Worm (Caenorhabditis elegans): ENCODE results near the gene vps-33.1.

Gene vps-33.1

DNA sequence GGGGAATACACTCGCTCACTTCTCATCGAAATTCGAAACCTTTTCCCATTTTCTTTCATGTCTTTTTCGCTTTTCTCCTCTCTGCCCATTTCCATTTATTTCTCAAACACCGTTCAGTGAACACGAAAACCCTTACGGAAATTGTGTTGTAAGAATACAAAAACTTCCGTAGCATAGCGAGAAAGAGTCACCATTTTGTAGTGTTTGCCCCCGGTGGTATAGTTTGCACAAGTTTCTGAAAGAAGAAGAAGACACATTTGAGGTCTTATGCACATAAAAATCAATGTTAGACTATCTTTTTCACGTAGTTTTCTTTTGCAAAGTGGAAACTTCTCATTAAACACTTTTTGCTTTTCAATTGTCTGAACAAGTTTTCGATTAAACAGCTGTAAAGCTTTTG is 18.4 kb downstream of the vps-33.1 start:
- TF ChIP-seq blmp-1 (tag; optimal IDR thresholded peaks at IDR 0.05; ENCODE audit: insufficient read depth) (no peak), lsy-2 (tag; optimal IDR thresholded peaks at IDR 0.05) (no peak), elt-3 (tag; optimal IDR thresholded peaks at IDR 0.05) (no peak), ceh-82 (tag; optimal IDR thresholded peaks at IDR 0.05) (no peak), ztf-11 (tag; optimal IDR thresholded peaks at IDR 0.05) (no peak), peb-1 (tag; optimal IDR thresholded peaks at IDR 0.05) (no peak), C34F6.9 (tag; optimal IDR thresholded peaks at IDR 0.05) (no peak), fos-1 (tag; optimal IDR thresholded peaks at IDR 0.05) (no peak), Y55F3AM.14 (GFP tag; optimal IDR thresholded peaks at IDR 0.05) (no peak), nhr-25 (tag; optimal IDR thresholded peaks at IDR 0.05) (no peak), dmd-4 (tag; optimal IDR thresholded peaks at IDR 0.05) (no peak), lin-13 (GFP tag; optimal IDR thresholded peaks at IDR 0.05) (no peak), unc-39 (tag; optimal IDR thresholded peaks at IDR 0.05) (no peak), ama-1 (optimal IDR thresholded peaks at IDR 0.05) (no peak), snpc-4 (tag; optimal IDR thresholded peaks at IDR 0.05) (no peak), elt-1 (tag; optimal IDR thresholded peaks at IDR 0.05) (no peak), unc-55 (GFP tag; optimal IDR thresholded peaks at IDR 0.05) (no peak), sma-9 (GFP tag; optimal IDR thresholded peaks at IDR 0.05) (no peak), sma-9 (tag; optimal IDR thresholded peaks at IDR 0.05) (no peak), mbf-1 (tag; optimal IDR thresholded peaks at IDR 0.05) (no peak)

DNA sequence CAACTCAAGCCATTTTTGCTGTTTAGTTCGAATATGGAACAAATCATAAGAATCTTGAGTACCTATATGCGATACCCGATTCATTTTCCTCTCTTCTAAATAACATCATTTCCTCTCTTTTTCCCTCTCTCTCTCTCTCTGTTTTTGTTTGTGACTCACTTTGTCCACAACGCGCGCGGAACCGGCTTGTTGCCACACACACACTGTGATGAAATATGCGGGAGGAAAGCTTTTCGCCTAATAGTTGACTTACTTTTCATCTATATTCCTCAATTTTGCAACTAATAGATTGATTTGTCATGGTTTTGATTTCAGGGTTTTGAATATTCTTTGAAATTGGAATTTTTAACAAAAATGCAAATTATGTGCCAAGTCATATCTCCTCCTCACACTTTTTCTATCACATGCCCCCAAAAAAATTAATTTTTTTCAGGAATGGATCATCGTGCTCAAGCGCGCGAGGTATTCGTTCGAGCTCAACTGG is 19.1 kb downstream of the vps-33.1 start, which contains the start of gene hipr-1:
Gene hipr-1, plus strand, starts transcription at position 434 of the 484 bp plus-strand sequence.
- TF ChIP-seq sma-9 (GFP tag; optimal IDR thresholded peaks at IDR 0.05) (no peak), sma-9 (tag; optimal IDR thresholded peaks at IDR 0.05) (no peak), fos-1 (tag; optimal IDR thresholded peaks at IDR 0.05) (peak; percentile 9), elt-3 (tag; optimal IDR thresholded peaks at IDR 0.05) (no peak), Y55F3AM.14 (GFP tag; optimal IDR thresholded peaks at IDR 0.05) (no peak), F13H6.1 (tag; optimal IDR thresholded peaks at IDR 0.05) (no peak), unc-55 (GFP tag; optimal IDR thresholded peaks at IDR 0.05) (peak; percentile 12), ceh-16 (tag; optimal IDR thresholded peaks at IDR 0.05) (no peak), aly-2 (tag; optimal IDR thresholded peaks at IDR 0.05) (no peak), unc-62 (GFP tag; optimal IDR thresholded peaks at IDR 0.05) (no peak), nhr-6 (tag; optimal IDR thresholded peaks at IDR 0.05) (no peak), peb-1 (tag; optimal IDR thresholded peaks at IDR 0.05) (no peak), mbf-1 (tag; optimal IDR thresholded peaks at IDR 0.05) (no peak)

DNA sequence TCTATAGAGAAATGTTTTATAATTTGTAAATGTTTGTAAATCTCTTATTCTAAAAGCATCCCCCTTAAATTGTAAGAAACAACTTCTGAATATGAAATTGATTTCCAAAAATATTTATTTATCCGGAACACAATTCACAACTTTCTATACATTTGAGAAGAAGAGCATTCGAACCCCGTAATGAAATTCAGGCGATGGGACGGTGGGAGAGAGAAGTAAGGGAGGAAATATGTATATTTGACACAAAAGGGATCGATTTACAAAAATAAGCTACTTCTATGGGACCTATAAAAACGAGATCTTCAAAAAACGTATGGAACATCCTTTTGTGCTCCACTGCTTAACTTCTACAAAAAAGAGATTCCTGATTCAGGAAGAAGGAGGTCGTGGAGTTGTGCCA is 24.5 kb downstream of the vps-33.1 start:
- TF ChIP-seq ceh-16 (tag; optimal IDR thresholded peaks at IDR 0.05): no peak
- no peak for TF ChIP-seq ama-1 (optimal IDR thresholded peaks at IDR 0.05)
- TF ChIP-seq sem-4 (tag; optimal IDR thresholded peaks at IDR 0.05): no peak
- TF ChIP-seq crh-2 (tag; optimal IDR thresholded peaks at IDR 0.05): no peak
- no peak for TF ChIP-seq ZK546.5 (tag; optimal IDR thresholded peaks at IDR 0.05)
- no peak for TF ChIP-seq unc-39 (tag; optimal IDR thresholded peaks at IDR 0.05)
- TF ChIP-seq ztf-1 (GFP tag; conservative IDR thresholded peaks at IDR 0.05): no peak
- TF ChIP-seq alr-1 (tag; optimal IDR thresholded peaks at IDR 0.05): no peak
- no peak for TF ChIP-seq nhr-77 (tag; optimal IDR thresholded peaks at IDR 0.05)
- TF ChIP-seq unc-55 (GFP tag; optimal IDR thresholded peaks at IDR 0.05): no peak
- no peak for TF ChIP-seq nhr-12 (tag; optimal IDR thresholded peaks at IDR 0.05)
- TF ChIP-seq peb-1 (tag; optimal IDR thresholded peaks at IDR 0.05): no peak
- TF ChIP-seq elt-3 (tag; optimal IDR thresholded peaks at IDR 0.05): no peak
- no peak for TF ChIP-seq R02D3.7 (tag; optimal IDR thresholded peaks at IDR 0.05)
- TF ChIP-seq blmp-1 (tag; optimal IDR thresholded peaks at IDR 0.05; ENCODE audit: insufficient read depth): no peak
- TF ChIP-seq mdl-1 (tag; optimal IDR thresholded peaks at IDR 0.05): no peak
- TF ChIP-seq zag-1 (tag; optimal IDR thresholded peaks at IDR 0.05): no peak
- TF ChIP-seq C34F6.9 (tag; optimal IDR thresholded peaks at IDR 0.05): no peak

DNA sequence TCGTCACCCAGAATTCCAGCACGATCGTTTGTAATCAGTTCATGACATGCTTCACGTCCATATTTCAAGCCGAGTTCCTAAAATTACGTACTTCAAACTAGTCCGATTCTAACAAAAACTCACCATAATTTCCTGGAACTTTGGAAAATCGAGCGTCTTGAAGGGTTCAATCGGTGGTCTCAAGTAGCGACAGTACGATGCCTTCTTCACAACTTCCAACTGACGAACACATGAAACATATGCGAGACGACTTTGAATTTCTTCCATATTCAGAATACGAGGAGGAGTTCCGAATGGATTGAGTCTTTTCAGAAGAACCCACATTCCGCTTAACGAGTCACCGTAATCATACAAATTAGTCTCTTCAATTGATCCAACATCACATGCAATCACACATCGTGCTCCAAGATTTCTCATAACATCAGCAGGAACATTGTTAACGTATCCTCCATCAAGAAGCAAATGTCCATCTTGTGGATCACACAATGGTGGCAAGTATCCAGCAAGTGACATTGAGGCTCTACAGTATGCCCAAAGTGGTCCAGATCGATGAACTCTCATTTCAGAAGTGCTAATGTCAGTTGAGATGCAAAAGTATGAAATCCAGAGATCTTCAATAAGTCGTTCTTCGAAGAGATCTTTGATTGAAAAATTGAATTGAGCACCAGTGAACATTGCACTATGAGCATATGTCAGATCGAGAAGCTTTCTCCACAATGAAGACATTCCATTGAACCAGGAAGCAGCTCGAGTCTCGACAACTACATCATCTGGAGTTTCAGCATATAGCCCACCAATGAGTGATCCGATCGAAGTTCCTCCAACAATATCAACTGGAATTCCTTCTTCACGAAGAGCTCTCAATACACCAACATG is 25.5 kb downstream of the vps-33.1 start:
- TF ChIP-seq nhr-77 (tag; optimal IDR thresholded peaks at IDR 0.05) (no peak), gmeb-1 (tag; optimal IDR thresholded peaks at IDR 0.05) (no peak), ceh-82 (tag; optimal IDR thresholded peaks at IDR 0.05) (no peak), blmp-1 (tag; optimal IDR thresholded peaks at IDR 0.05; ENCODE audit: insufficient read depth) (no peak), nhr-6 (tag; optimal IDR thresholded peaks at IDR 0.05) (no peak), sma-3 (GFP tag; optimal IDR thresholded peaks at IDR 0.05) (no peak), unc-55 (GFP tag; optimal IDR thresholded peaks at IDR 0.05) (no peak)

All from whole organism, L2 larva.